Fruit fly (Drosophila melanogaster) Kc167 (cell line): ENCODE measurements around the gene CG5861.

Source experiments
- Myc ChIP-seq: fragments of >200 bp; optimal IDR thresholded peaks from 2 replicates; lab custom pipeline; 2017; ENCODE audit warnings: missing external identifiers
- h ChIP-seq: fragments of >200 bp; optimal IDR thresholded peaks from 3 replicates; lab custom pipeline; 2018; ENCODE audit warnings: missing external identifiers
- insv ChIP-seq: fragments of >200 bp; optimal IDR thresholded peaks from 3 replicates; lab custom pipeline; 2018; ENCODE audit warnings: missing external identifiers
- psq ChIP-seq: fragments of >200 bp; optimal IDR thresholded peaks from 2 replicates; lab custom pipeline; 2017; ENCODE audit warnings: missing external identifiers
- ttk ChIP-seq: sonication (Bioruptor generic); optimal IDR thresholded peaks from 2 replicates; lab custom pipeline; 2017; ENCODE audit warnings: missing external identifiers

- TF ChIP-seq psq (lab: Kevin White, UChicago), result no peak
- TF ChIP-seq Myc (lab: Kevin White, UChicago), result no peak
- no peak for TF ChIP-seq h
- no peak for TF ChIP-seq insv (lab: Kevin White, UChicago)
- no peak for TF ChIP-seq ttk (lab: Kevin White, UChicago)
Measured at dm6 chr2L:16353765-16354164, 46.7 kb upstream of the CG5861 start.
